Worm (Caenorhabditis elegans): ENCODE measurements around the gene C16C8.27.

Gene C16C8.27

ce11 chrII:3414383-3414910 is 27.0 kb upstream of the C16C8.27 start, which contains the start of the genes F18A12.7 and F18A12.2:
TSS of gene F18A12.7 (minus strand) at chrII:3414483.
TSS of gene F18A12.2 (plus strand) at chrII:3414860.
- TF ChIP-seq fos-1 (tag; optimal IDR thresholded peaks at IDR 0.05) = no peak
- no peak for TF ChIP-seq skn-1 (tag; optimal IDR thresholded peaks at IDR 0.05)
- TF ChIP-seq egl-5 (tag; optimal IDR thresholded peaks at IDR 0.05) = no peak
- no peak for TF ChIP-seq nfya-1 (tag; optimal IDR thresholded peaks at IDR 0.05; ENCODE audit: insufficient read depth)
- no peak for TF ChIP-seq nhr-12 (tag; optimal IDR thresholded peaks at IDR 0.05)
- no peak for TF ChIP-seq nhr-11 (tag; optimal IDR thresholded peaks at IDR 0.05)
- TF ChIP-seq elt-1 (tag; optimal IDR thresholded peaks at IDR 0.05) = no peak
- no peak for TF ChIP-seq ztf-11 (tag; optimal IDR thresholded peaks at IDR 0.05)
- no peak for TF ChIP-seq zag-1 (tag; optimal IDR thresholded peaks at IDR 0.05)

DNA sequence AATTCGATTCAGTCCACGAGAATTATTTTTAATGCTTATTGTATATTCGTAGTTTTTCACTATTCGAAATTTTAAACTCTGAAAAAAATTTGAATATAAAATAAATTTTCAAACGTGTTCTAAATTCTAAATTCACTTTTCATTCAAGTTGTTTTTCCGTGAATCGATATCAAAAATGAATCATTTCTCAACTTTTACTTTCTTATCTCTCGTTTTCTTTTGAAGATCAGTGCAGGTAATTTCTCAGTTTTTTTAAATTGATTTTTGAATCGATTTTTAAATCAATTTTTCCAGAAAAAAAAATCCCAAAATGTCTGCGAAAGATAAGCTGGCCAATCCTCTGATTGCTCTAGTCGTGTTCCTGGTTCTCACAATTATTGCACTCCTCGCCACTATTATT is 24.9 kb upstream of the C16C8.27 start, which contains the start of gene nep-6:
TSS of gene nep-6 (plus strand) at position 301 of the 400 bp plus-strand sequence.
- TF ChIP-seq elt-2 (tag; optimal IDR thresholded peaks at IDR 0.05) = no peak
- TF ChIP-seq unc-39 (tag; optimal IDR thresholded peaks at IDR 0.05) = no peak
- no peak for TF ChIP-seq nhr-25 (tag; optimal IDR thresholded peaks at IDR 0.05)
- no peak for TF ChIP-seq egl-5 (tag; optimal IDR thresholded peaks at IDR 0.05)
- TF ChIP-seq daf-12 (tag; optimal IDR thresholded peaks at IDR 0.05) = no peak
- TF ChIP-seq fkh-2 (tag; optimal IDR thresholded peaks at IDR 0.05) = no peak
- TF ChIP-seq tbx-2 (tag; optimal IDR thresholded peaks at IDR 0.05) = no peak
- no peak for TF ChIP-seq aly-2 (tag; optimal IDR thresholded peaks at IDR 0.05)
- TF ChIP-seq nhr-77 (tag; optimal IDR thresholded peaks at IDR 0.05) = no peak

DNA sequence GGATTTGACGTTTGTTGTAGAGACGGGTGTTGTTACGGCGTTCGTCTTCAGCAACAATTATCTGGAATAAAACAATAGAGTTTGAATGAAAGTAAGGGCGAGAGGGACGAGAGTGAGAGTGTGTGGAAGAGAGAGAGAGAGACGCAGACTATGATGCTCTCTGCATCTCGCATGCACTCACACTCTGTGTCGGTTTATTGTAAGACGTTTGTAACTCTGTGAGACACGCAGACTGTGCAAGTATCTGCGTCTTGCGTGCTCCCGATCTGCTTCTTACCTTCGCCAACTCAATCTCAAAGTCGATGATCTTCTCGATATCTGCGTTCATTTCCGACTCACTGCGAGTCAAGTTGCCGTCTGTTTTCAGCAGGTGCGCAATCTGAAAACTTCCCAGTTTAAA is 18.5 kb upstream of the C16C8.27 start:
- no peak for TF ChIP-seq eor-1 (tag; optimal IDR thresholded peaks at IDR 0.05)
- TF ChIP-seq daf-12 (tag; optimal IDR thresholded peaks at IDR 0.05) = no peak
- TF ChIP-seq lin-15B (tag; optimal IDR thresholded peaks at IDR 0.05) = no peak
- no peak for TF ChIP-seq nhr-67 (tag; optimal IDR thresholded peaks at IDR 0.05)
- no peak for TF ChIP-seq zag-1 (tag; optimal IDR thresholded peaks at IDR 0.05)
- no peak for TF ChIP-seq ZK546.5 (tag; optimal IDR thresholded peaks at IDR 0.05)
- TF ChIP-seq nhr-43 (tag; optimal IDR thresholded peaks at IDR 0.05; ENCODE audit: poor library complexity, severe bottlenecking) = no peak
- TF ChIP-seq nfya-1 (tag; optimal IDR thresholded peaks at IDR 0.05; ENCODE audit: insufficient read depth) = no peak

DNA sequence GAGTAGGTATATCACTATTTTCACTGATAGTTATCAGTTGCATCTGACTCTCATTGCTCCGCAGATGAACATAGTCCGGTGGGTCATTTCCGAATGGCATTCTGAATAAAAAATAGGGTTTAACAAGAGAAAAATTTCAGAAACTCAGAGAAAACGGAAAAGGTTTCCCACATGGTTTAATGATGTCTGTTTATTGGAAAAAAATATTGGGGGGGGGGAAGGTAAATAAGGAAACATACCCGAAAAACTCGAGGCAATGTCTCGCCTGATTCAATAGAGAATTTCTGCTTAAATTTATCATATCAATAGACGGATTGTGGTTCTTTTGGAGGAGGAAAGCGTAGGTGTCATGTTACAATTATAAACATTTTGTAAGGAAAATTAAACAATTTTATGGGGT is 16.0 kb upstream of the C16C8.27 start, which contains the start of gene nep-11:
TSS of gene nep-11 (minus strand) at position 101 of the 400 bp plus-strand sequence.
- no peak for TF ChIP-seq fkh-2 (tag; optimal IDR thresholded peaks at IDR 0.05)
- TF ChIP-seq pqm-1 (tag; optimal IDR thresholded peaks at IDR 0.05) = no peak
- TF ChIP-seq ztf-11 (tag; optimal IDR thresholded peaks at IDR 0.05) = no peak
- no peak for TF ChIP-seq ceh-16 (tag; optimal IDR thresholded peaks at IDR 0.05)
- no peak for TF ChIP-seq nhr-43 (tag; optimal IDR thresholded peaks at IDR 0.05; ENCODE audit: poor library complexity, severe bottlenecking)
- TF ChIP-seq fkh-10 (GFP tag; optimal IDR thresholded peaks at IDR 0.05) = no peak
- no peak for TF ChIP-seq egl-27 (tag; optimal IDR thresholded peaks at IDR 0.05)
- no peak for TF ChIP-seq lin-15B (tag; optimal IDR thresholded peaks at IDR 0.05)
- no peak for TF ChIP-seq tbx-2 (tag; optimal IDR thresholded peaks at IDR 0.05)
- TF ChIP-seq elt-1 (tag; optimal IDR thresholded peaks at IDR 0.05) = no peak
- TF ChIP-seq unc-62 (GFP tag; optimal IDR thresholded peaks at IDR 0.05) = no peak
- no peak for TF ChIP-seq nhr-77 (tag; optimal IDR thresholded peaks at IDR 0.05)
- TF ChIP-seq elt-2 (tag; optimal IDR thresholded peaks at IDR 0.05) = no peak
- no peak for TF ChIP-seq elt-3 (tag; optimal IDR thresholded peaks at IDR 0.05)
- no peak for TF ChIP-seq ceh-9 (tag; optimal IDR thresholded peaks at IDR 0.05)
- TF ChIP-seq nhr-237 (tag; optimal IDR thresholded peaks at IDR 0.05) = no peak
- no peak for TF ChIP-seq eor-1 (tag; optimal IDR thresholded peaks at IDR 0.05)
- no peak for TF ChIP-seq ceh-82 (tag; optimal IDR thresholded peaks at IDR 0.05)
- no peak for TF ChIP-seq jun-1 (tag; optimal IDR thresholded peaks at IDR 0.05)

DNA sequence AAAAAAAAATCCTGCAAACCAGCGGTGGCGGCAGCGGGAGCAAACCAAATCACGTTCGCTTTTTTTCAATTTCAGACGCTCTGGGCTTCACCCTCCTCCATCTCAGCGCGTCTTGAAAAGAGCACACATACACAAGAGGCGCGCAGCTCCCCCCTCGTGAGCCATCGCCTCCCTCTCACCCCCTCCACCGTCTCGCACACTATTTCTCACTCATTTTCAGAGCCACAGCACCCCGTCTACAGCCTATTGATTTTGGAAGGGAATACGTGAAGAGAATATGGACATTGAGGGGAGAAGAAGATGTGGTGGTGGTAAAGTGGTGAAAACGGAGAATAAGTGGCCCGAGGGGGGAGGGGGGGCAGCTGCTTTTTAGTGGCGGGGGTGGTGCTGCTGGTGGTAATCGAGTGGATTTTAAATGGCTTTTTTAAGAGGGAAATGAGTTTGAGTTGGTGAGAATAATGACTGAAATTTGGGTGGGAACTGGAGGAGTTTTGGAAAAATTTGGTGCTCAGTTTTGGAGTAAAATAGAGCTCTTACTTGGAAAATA is 13.2 kb upstream of the C16C8.27 start:
- no peak for TF ChIP-seq egl-5 (tag; optimal IDR thresholded peaks at IDR 0.05)
- no peak for TF ChIP-seq ZK546.5 (tag; optimal IDR thresholded peaks at IDR 0.05)
- no peak for TF ChIP-seq R02D3.7 (tag; optimal IDR thresholded peaks at IDR 0.05)
- peak; percentile 3 for TF ChIP-seq fkh-10 (GFP tag; optimal IDR thresholded peaks at IDR 0.05)
- no peak for TF ChIP-seq tbx-2 (tag; optimal IDR thresholded peaks at IDR 0.05)
- TF ChIP-seq jun-1 (tag; optimal IDR thresholded peaks at IDR 0.05) = no peak
- TF ChIP-seq nhr-23 (tag; optimal IDR thresholded peaks at IDR 0.05) = no peak
- TF ChIP-seq lsy-12 (tag; optimal IDR thresholded peaks at IDR 0.05) = no peak
- TF ChIP-seq fkh-2 (tag; optimal IDR thresholded peaks at IDR 0.05) = no peak
- no peak for TF ChIP-seq unc-39 (tag; optimal IDR thresholded peaks at IDR 0.05)
- no peak for TF ChIP-seq fos-1 (tag; optimal IDR thresholded peaks at IDR 0.05)
- TF ChIP-seq daf-12 (tag; optimal IDR thresholded peaks at IDR 0.05) = no peak
- no peak for TF ChIP-seq ceh-82 (tag; optimal IDR thresholded peaks at IDR 0.05)
- no peak for TF ChIP-seq ama-1 (optimal IDR thresholded peaks at IDR 0.05)
- no peak for TF ChIP-seq mml-1 (tag; optimal IDR thresholded peaks at IDR 0.05)
- no peak for TF ChIP-seq nhr-25 (tag; optimal IDR thresholded peaks at IDR 0.05)
- TF ChIP-seq elt-1 (tag; optimal IDR thresholded peaks at IDR 0.05) = no peak
- TF ChIP-seq sea-2 (GFP tag; optimal IDR thresholded peaks at IDR 0.05) = peak; percentile 20
- TF ChIP-seq elt-3 (tag; optimal IDR thresholded peaks at IDR 0.05) = no peak
- TF ChIP-seq ceh-9 (tag; optimal IDR thresholded peaks at IDR 0.05) = no peak
- no peak for TF ChIP-seq nhr-28 (tag; optimal IDR thresholded peaks at IDR 0.05)
- TF ChIP-seq nhr-12 (tag; optimal IDR thresholded peaks at IDR 0.05) = no peak
- no peak for TF ChIP-seq nhr-11 (tag; optimal IDR thresholded peaks at IDR 0.05)
- TF ChIP-seq ceh-28 (tag; optimal IDR thresholded peaks at IDR 0.05) = no peak
- TF ChIP-seq nhr-43 (tag; optimal IDR thresholded peaks at IDR 0.05; ENCODE audit: poor library complexity, severe bottlenecking) = no peak
- TF ChIP-seq lin-39 (tag; optimal IDR thresholded peaks at IDR 0.05) = peak; percentile 72
- no peak for TF ChIP-seq zag-1 (tag; optimal IDR thresholded peaks at IDR 0.05)

Measured in whole organism, L3 larva.